Worm (Caenorhabditis elegans) whole organism, young adult: Measurements from ENCODE around the gene T25G12.6.

Source experiments
- B0019.2 ChIP-seq: fragments of 200-800 bp; sonication (Bioruptor generic); conservative IDR thresholded peaks from 2 replicates; pipeline ENCODE4 v1.3.6; 2022; ENCODE audit warnings: missing genetic modification reagents, missing genetic modification characterization, missing compliant biosample characterization
- B0261.1 ChIP-seq: sonication (generic microtip); optimal IDR thresholded peaks from 2 replicates; lab custom pipeline; 2016; ENCODE audit warnings: mild to moderate bottlenecking, missing genetic modification characterization, moderate library complexity, missing compliant biosample characterization
- F10E7.11 ChIP-seq: sonication (generic microtip); optimal IDR thresholded peaks from 2 replicates; lab custom pipeline; 2017; ENCODE audit warnings: mild to moderate bottlenecking, missing genetic modification characterization, moderate library complexity, missing compliant biosample characterization
- F49E8.2 ChIP-seq: sonication (generic microtip); optimal IDR thresholded peaks from 3 replicates; lab custom pipeline; 2017; ENCODE audit warnings: missing genetic modification characterization, mild to moderate bottlenecking, missing compliant biosample characterization, antibody characterized with exemption, moderate library complexity; ENCODE audit not compliant: insufficient read depth
- Y95B8A.8 ChIP-seq: fragments of 200-800 bp; sonication (Bioruptor generic); IDR thresholded peaks from 2 replicates; pipeline ENCODE4 v1.3.6; 2022; ENCODE audit warnings: missing genetic modification reagents, missing genetic modification characterization, missing compliant biosample characterization
- aptf-3 ChIP-seq: fragments of 200-800 bp; sonication (Bioruptor generic); IDR thresholded peaks from 2 replicates; pipeline ENCODE4 v1.3.6; 2022; ENCODE audit warnings: missing genetic modification characterization, missing compliant biosample characterization
- attf-5 ChIP-seq: fragments of 200-800 bp; sonication (Bioruptor generic); optimal IDR thresholded peaks from 2 replicates; lab custom pipeline; 2018; ENCODE audit warnings: mild to moderate bottlenecking, missing genetic modification characterization, missing compliant biosample characterization
- die-1 ChIP-seq: sonication (generic microtip); optimal IDR thresholded peaks from 2 replicates; lab custom pipeline; 2016; ENCODE audit warnings: missing genotype, mild to moderate bottlenecking, missing genetic modification characterization, missing compliant biosample characterization
- ets-4 ChIP-seq: fragments of 200-800 bp; sonication (Bioruptor generic); optimal IDR thresholded peaks from 2 replicates; lab custom pipeline; 2018; ENCODE audit warnings: mild to moderate bottlenecking, missing genetic modification characterization, missing compliant biosample characterization
- lin-26 ChIP-seq: fragments of 200-800 bp; sonication (Bioruptor generic); IDR thresholded peaks from 2 replicates; pipeline ENCODE4 v1.3.6; 2022; ENCODE audit warnings: missing genetic modification reagents, missing genetic modification characterization, missing compliant biosample characterization
- lin-35 ChIP-seq, 3 experiments: fragments of 150-350 bp in 2 of 3; sonication (generic microtip) in 1 of 3; optimal IDR thresholded peaks; 2 replicates each; lab custom pipeline; 2014 to 2018; ENCODE audit warnings: missing biosample characterization in 3 of 3, missing genetic modification characterization in 3 of 3, missing genetic modification reagents in 3 of 3
- lir-1 ChIP-seq: fragments of 200-800 bp; sonication (Bioruptor generic); conservative IDR thresholded peaks from 2 replicates; pipeline ENCODE4 v1.3.6; 2022; ENCODE audit warnings: missing genetic modification reagents, missing genetic modification characterization, missing compliant biosample characterization
- nhr-179 ChIP-seq: sonication (generic microtip); optimal IDR thresholded peaks from 2 replicates; lab custom pipeline; 2016; ENCODE audit warnings: mild to moderate bottlenecking, missing genetic modification characterization, missing compliant biosample characterization
- nhr-27 ChIP-seq: fragments of 200-800 bp; sonication (Bioruptor generic); optimal IDR thresholded peaks from 2 replicates; lab custom pipeline; 2018; ENCODE audit warnings: mild to moderate bottlenecking, missing genetic modification characterization, moderate library complexity, missing compliant biosample characterization
- ztf-22 ChIP-seq: fragments of 200-800 bp; sonication (Bioruptor generic); optimal IDR thresholded peaks from 2 replicates; lab custom pipeline; 2018; ENCODE audit warnings: mild to moderate bottlenecking, missing genetic modification characterization, moderate library complexity, missing compliant biosample characterization

The T25G12.6 gene

DNA sequence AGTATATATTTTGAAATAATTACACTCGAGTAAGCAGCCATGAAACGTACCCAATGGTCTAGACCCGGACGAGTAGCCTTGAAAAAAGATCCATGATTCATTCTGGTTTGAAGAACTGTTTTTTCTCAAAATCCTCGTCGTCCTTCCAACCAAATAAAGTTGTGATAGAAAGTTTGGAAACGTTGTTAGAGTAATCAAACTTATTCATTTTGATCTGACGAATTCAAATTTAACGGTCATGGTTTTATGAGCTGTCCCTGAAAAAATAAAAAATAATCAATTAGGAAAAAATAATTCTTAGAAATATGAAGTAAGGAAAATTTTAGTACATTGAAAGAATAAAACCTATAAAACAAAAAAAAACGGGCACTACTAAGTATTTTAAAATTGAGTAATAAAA is 53.3 kb downstream of the T25G12.6 start, which contains the start of gene B0302.4:
Gene B0302.4 (minus strand): TSS at position 101 of the 400 bp plus-strand sequence.
- TF ChIP-seq ztf-22 (no peak), F10E7.11 (no peak), B0019.2 (GFP tag; lab: Robert Waterston, UW) (no peak), aptf-3 (no peak), die-1 (no peak), lin-26 (GFP tag; lab: Robert Waterston, UW) (no peak), Y95B8A.8 (GFP tag; lab: Robert Waterston, UW) (no peak), lin-35 (GFP tag; optimal IDR thresholded peaks at IDR 0.05; lab: Kevin White, UChicago) (no peak), attf-5 (GFP tag; lab: Kevin White, UChicago) (no peak), nhr-27 (tag; lab: Kevin White, UChicago) (no peak), lir-1 (GFP tag; lab: Robert Waterston, UW) (no peak), ets-4 (GFP tag; lab: Kevin White, UChicago) (no peak), B0261.1 (tag; lab: Kevin White, UChicago) (no peak), F49E8.2 (tag; lab: Kevin White, UChicago) (no peak), nhr-179 (tag; lab: Kevin White, UChicago) (no peak)
